Worm (Caenorhabditis elegans) whole organism, young adult: ENCODE data around the gene sid-2.

Experiments used
- B0035.1 ChIP-seq: sonication (generic microtip); optimal IDR thresholded peaks from 2 replicates; lab custom pipeline; 2016; ENCODE audit warnings: missing genetic modification characterization, mild to moderate bottlenecking, missing compliant biosample characterization, missing genotype, missing genetic modification reagents
- B0336.3 ChIP-seq: fragments of 200-800 bp; sonication (Bioruptor generic); IDR thresholded peaks from 2 replicates; pipeline ENCODE4 v1.3.6; 2022; ENCODE audit warnings: missing genetic modification characterization, missing compliant biosample characterization
- C17E4.6 ChIP-seq: fragments of 200-800 bp; sonication (Bioruptor generic); IDR thresholded peaks from 2 replicates; pipeline ENCODE4 v1.3.6; 2022; ENCODE audit warnings: missing genetic modification reagents, missing genetic modification characterization, missing compliant biosample characterization
- D2030.7 ChIP-seq: fragments of 200-800 bp; sonication (Bioruptor generic); IDR thresholded peaks from 2 replicates; pipeline ENCODE4 v1.3.6; 2022; ENCODE audit warnings: missing genetic modification reagents, missing genetic modification characterization, missing compliant biosample characterization
- F10E7.11 ChIP-seq: sonication (generic microtip); optimal IDR thresholded peaks from 2 replicates; lab custom pipeline; 2017; ENCODE audit warnings: mild to moderate bottlenecking, missing genetic modification characterization, moderate library complexity, missing compliant biosample characterization
- F22D6.2 ChIP-seq: sonication (generic microtip); optimal IDR thresholded peaks from 2 replicates; lab custom pipeline; 2016; ENCODE audit warnings: mild to moderate bottlenecking, missing genetic modification characterization, missing compliant biosample characterization
- F23B12.7 ChIP-seq: sonication (generic microtip); optimal IDR thresholded peaks from 2 replicates; lab custom pipeline; 2017; ENCODE audit warnings: missing genetic modification characterization, mild to moderate bottlenecking, missing compliant biosample characterization, antibody characterized with exemption, moderate library complexity; ENCODE audit not compliant: insufficient read depth
- F49E8.2 ChIP-seq: sonication (generic microtip); optimal IDR thresholded peaks from 3 replicates; lab custom pipeline; 2017; ENCODE audit warnings: missing genetic modification characterization, mild to moderate bottlenecking, missing compliant biosample characterization, antibody characterized with exemption, moderate library complexity; ENCODE audit not compliant: insufficient read depth
- F52B5.7 ChIP-seq: sonication (generic microtip); optimal IDR thresholded peaks from 2 replicates; lab custom pipeline; 2016; ENCODE audit warnings: mild to moderate bottlenecking, missing genetic modification characterization, missing compliant biosample characterization
- F55B11.4 ChIP-seq: sonication (generic microtip); optimal IDR thresholded peaks from 2 replicates; lab custom pipeline; 2016; ENCODE audit warnings: missing compliant biosample characterization, missing genetic modification characterization, borderline replicate concordance; ENCODE audit not compliant: insufficient read depth
- F57A8.1 ChIP-seq: fragments of 200-800 bp; sonication (Bioruptor generic); optimal IDR thresholded peaks from 2 replicates; lab custom pipeline; 2018; ENCODE audit warnings: mild to moderate bottlenecking, missing genetic modification characterization, moderate library complexity, missing compliant biosample characterization
- T26A5.8 ChIP-seq: sonication (generic microtip); optimal IDR thresholded peaks from 2 replicates; lab custom pipeline; 2016; ENCODE audit warnings: missing genetic modification characterization, missing compliant biosample characterization
- Y95B8A.8 ChIP-seq: fragments of 200-800 bp; sonication (Bioruptor generic); IDR thresholded peaks from 2 replicates; pipeline ENCODE4 v1.3.6; 2022; ENCODE audit warnings: missing genetic modification reagents, missing genetic modification characterization, missing compliant biosample characterization
- ZK185.1 ChIP-seq: sonication (generic microtip); optimal IDR thresholded peaks from 2 replicates; lab custom pipeline; 2016; ENCODE audit warnings: mild to moderate bottlenecking, missing genetic modification characterization, missing compliant biosample characterization; ENCODE audit not compliant: poor library complexity, severe bottlenecking
- atf-7 ChIP-seq: sonication (generic microtip); optimal IDR thresholded peaks from 2 replicates; lab custom pipeline; 2017; ENCODE audit warnings: mild to moderate bottlenecking, missing genetic modification characterization, missing compliant biosample characterization
- athp-1 ChIP-seq: sonication (generic microtip); optimal IDR thresholded peaks from 2 replicates; lab custom pipeline; 2017; ENCODE audit warnings: mild to moderate bottlenecking, missing genetic modification characterization, missing compliant biosample characterization
- attf-6 ChIP-seq: fragments of 200-800 bp; sonication (Bioruptor generic); IDR thresholded peaks from 2 replicates; pipeline ENCODE4 v1.3.6; 2022; ENCODE audit warnings: missing genetic modification reagents, missing genetic modification characterization, missing compliant biosample characterization
- bed-2 ChIP-seq: fragments of 200-800 bp; sonication (Bioruptor generic); IDR thresholded peaks from 2 replicates; pipeline ENCODE4 v1.3.6; 2022; ENCODE audit warnings: missing genetic modification reagents, missing genetic modification characterization, missing compliant biosample characterization
- cebp-1 ChIP-seq, 2 experiments: fragments of 200-800 bp in 1 of 2; sonication (Bioruptor generic) in 1 of 2; sonication (generic microtip) in 1 of 2; IDR thresholded peaks in 1 of 2; optimal IDR thresholded peaks in 1 of 2; 2 replicates each; pipeline versions ENCODE4 v1.3.6 to Lab custom; 2017 to 2022; ENCODE audit warnings: missing compliant biosample characterization in 2 of 2, missing genetic modification characterization in 2 of 2, mild to moderate bottlenecking in 1 of 2, missing genetic modification reagents in 1 of 2, moderate library complexity in 1 of 2
- ceh-27 ChIP-seq: fragments of 200-800 bp; sonication (Bioruptor generic); optimal IDR thresholded peaks from 2 replicates; lab custom pipeline; 2018; ENCODE audit warnings: mild to moderate bottlenecking, missing genetic modification characterization, moderate library complexity, missing compliant biosample characterization
- ceh-40 ChIP-seq: fragments of 200-800 bp; sonication (Bioruptor generic); IDR thresholded peaks from 2 replicates; pipeline ENCODE4 v1.3.6; 2022; ENCODE audit warnings: missing genetic modification characterization, missing compliant biosample characterization
- ceh-79 ChIP-seq: sonication (generic microtip); optimal IDR thresholded peaks from 2 replicates; lab custom pipeline; 2017; ENCODE audit warnings: mild to moderate bottlenecking, missing genetic modification characterization, missing compliant biosample characterization
- chd-7 ChIP-seq: sonication (generic microtip); optimal IDR thresholded peaks from 2 replicates; lab custom pipeline; 2016; ENCODE audit warnings: mild to moderate bottlenecking, missing genetic modification characterization, moderate library complexity, missing compliant biosample characterization
- die-1 ChIP-seq: sonication (generic microtip); optimal IDR thresholded peaks from 2 replicates; lab custom pipeline; 2016; ENCODE audit warnings: missing genotype, mild to moderate bottlenecking, missing genetic modification characterization, missing compliant biosample characterization
- egl-18 ChIP-seq: fragments of 200-800 bp; sonication (Bioruptor generic); IDR thresholded peaks from 2 replicates; pipeline ENCODE4 v1.3.6; 2022; ENCODE audit warnings: missing genetic modification reagents, missing genetic modification characterization, missing compliant biosample characterization
- hmg-1.2 ChIP-seq: fragments of 200-800 bp; sonication (Bioruptor generic); IDR thresholded peaks from 2 replicates; pipeline ENCODE4 v1.3.6; 2022; ENCODE audit warnings: missing genetic modification reagents, missing genetic modification characterization, missing compliant biosample characterization
- hmg-20 ChIP-seq: fragments of 200-800 bp; sonication (Bioruptor generic); IDR thresholded peaks from 2 replicates; pipeline ENCODE4 v1.3.6; 2022; ENCODE audit warnings: missing genetic modification reagents, missing genetic modification characterization, missing compliant biosample characterization
- hsf-1 ChIP-seq: fragments of 200-800 bp; sonication (Bioruptor generic); IDR thresholded peaks from 2 replicates; pipeline ENCODE4 v1.3.6; 2022; ENCODE audit warnings: missing genetic modification reagents, missing genetic modification characterization, missing compliant biosample characterization
- lag-1 ChIP-seq: fragments of 200-800 bp; sonication (Bioruptor generic); IDR thresholded peaks from 2 replicates; pipeline ENCODE4 v1.3.6; 2022; ENCODE audit warnings: missing genetic modification reagents, missing genetic modification characterization, missing compliant biosample characterization
- let-607 ChIP-seq, 2 experiments: fragments of 200-800 bp in 1 of 2; sonication (Bioruptor generic) in 1 of 2; sonication (generic microtip) in 1 of 2; optimal IDR thresholded peaks; 2 replicates each; lab custom pipeline; 2016 to 2018; ENCODE audit warnings: mild to moderate bottlenecking in 2 of 2, missing compliant biosample characterization in 2 of 2, missing genetic modification characterization in 2 of 2, moderate library complexity in 2 of 2, missing genotype in 1 of 2
- lsy-27 ChIP-seq: sonication (generic microtip); optimal IDR thresholded peaks from 2 replicates; lab custom pipeline; 2017; ENCODE audit warnings: missing genetic modification characterization, mild to moderate bottlenecking, missing compliant biosample characterization, antibody characterized with exemption, missing genotype, borderline replicate concordance; ENCODE audit not compliant: insufficient read depth
- mcd-1 ChIP-seq: fragments of 200-800 bp; sonication (Bioruptor generic); IDR thresholded peaks from 2 replicates; pipeline ENCODE4 v1.3.6; 2022; ENCODE audit warnings: missing genetic modification reagents, missing genetic modification characterization, missing compliant biosample characterization
- mxl-1 ChIP-seq: sonication (generic microtip); optimal IDR thresholded peaks from 2 replicates; lab custom pipeline; 2016; ENCODE audit warnings: missing genetic modification characterization, missing compliant biosample characterization
- nfya-1 ChIP-seq: sonication (generic microtip); optimal IDR thresholded peaks from 2 replicates; lab custom pipeline; 2017; ENCODE audit warnings: antibody characterized with exemption, missing compliant biosample characterization, missing genetic modification characterization, borderline replicate concordance; ENCODE audit not compliant: insufficient read depth
- nfyb-1 ChIP-seq: fragments of 200-800 bp; sonication (Bioruptor generic); IDR thresholded peaks from 2 replicates; pipeline ENCODE4 v1.3.6; 2022; ENCODE audit warnings: missing genetic modification reagents, missing genetic modification characterization, missing compliant biosample characterization
- nhr-179 ChIP-seq: sonication (generic microtip); optimal IDR thresholded peaks from 2 replicates; lab custom pipeline; 2016; ENCODE audit warnings: mild to moderate bottlenecking, missing genetic modification characterization, missing compliant biosample characterization
- nhr-80 ChIP-seq: sonication (generic microtip); optimal IDR thresholded peaks from 2 replicates; lab custom pipeline; 2016; ENCODE audit warnings: missing genetic modification characterization, missing compliant biosample characterization
- pbrm-1 ChIP-seq: fragments of 200-800 bp; sonication (Bioruptor generic); IDR thresholded peaks from 2 replicates; pipeline ENCODE4 v1.3.6; 2022; ENCODE audit warnings: missing genetic modification reagents, missing genetic modification characterization, missing compliant biosample characterization
- rec-8 ChIP-seq, 2 experiments: sonication (generic microtip); optimal IDR thresholded peaks; 2 replicates each; lab custom pipeline; 2016; ENCODE audit warnings: mild to moderate bottlenecking in 2 of 2, missing genetic modification characterization in 2 of 2, missing genetic modification reagents in 2 of 2, missing genotype in 2 of 2, missing biosample characterization in 1 of 2, missing compliant biosample characterization in 1 of 2, moderate library complexity in 1 of 2
- repo-1 ChIP-seq: sonication (generic microtip); optimal IDR thresholded peaks from 2 replicates; lab custom pipeline; 2017; ENCODE audit warnings: mild to moderate bottlenecking, missing genetic modification characterization, missing compliant biosample characterization
- unc-130 ChIP-seq: sonication (generic microtip); optimal IDR thresholded peaks from 2 replicates; lab custom pipeline; 2016; ENCODE audit warnings: missing genetic modification reagents, missing genetic modification characterization, missing compliant biosample characterization
- zfh-2 ChIP-seq: fragments of 200-800 bp; sonication (Bioruptor generic); conservative IDR thresholded peaks from 2 replicates; pipeline ENCODE4 v1.3.6; 2022; ENCODE audit warnings: missing genetic modification reagents, missing genetic modification characterization, missing compliant biosample characterization
- ztf-18 ChIP-seq: sonication (generic microtip); optimal IDR thresholded peaks from 2 replicates; lab custom pipeline; 2016; ENCODE audit warnings: missing genotype, mild to moderate bottlenecking, missing genetic modification characterization, missing compliant biosample characterization
- ztf-22 ChIP-seq: fragments of 200-800 bp; sonication (Bioruptor generic); optimal IDR thresholded peaks from 2 replicates; lab custom pipeline; 2018; ENCODE audit warnings: mild to moderate bottlenecking, missing genetic modification characterization, moderate library complexity, missing compliant biosample characterization

Gene sid-2

ce11 chrIII:13687211-13687610 lies 8.0 kb downstream of the sid-2 start, which contains the start of gene cul-2:
cul-2 (plus strand) TSS chrIII:13687269.
- TF ChIP-seq die-1 (no peak), nhr-80 (tag; lab: Kevin White, UChicago) (no peak), F49E8.2 (tag; lab: Kevin White, UChicago) (no peak), F55B11.4 (tag; lab: Kevin White, UChicago) (no peak), F10E7.11 (tag; lab: Kevin White, UChicago) (no peak), egl-18 (no peak), let-607 (tag; optimal IDR thresholded peaks at IDR 0.05; lab: Kevin White, UChicago) (no peak), ztf-18 (tag; lab: Kevin White, UChicago) (no peak), ceh-79 (tag; lab: Kevin White, UChicago) (no peak)

- TF ChIP-seq zfh-2 (GFP tag; lab: Robert Waterston, UW) (no peak), atf-7 (tag; lab: Kevin White, UChicago) (no peak), bed-2 (GFP tag; lab: Robert Waterston, UW) (no peak), nfya-1 (tag; lab: Kevin White, UChicago) (no peak), die-1 (peak; percentile 10), unc-130 (GFP tag; lab: Kevin White, UChicago) (no peak), B0336.3 (GFP tag; lab: Robert Waterston, UW) (peak; percentile 56), T26A5.8 (tag; lab: Kevin White, UChicago) (no peak), F52B5.7 (tag; lab: Kevin White, UChicago) (peak; percentile 42), lsy-27 (tag; lab: Kevin White, UChicago) (no peak), pbrm-1 (GFP tag; lab: Robert Waterston, UW) (0 out of 2 replicates have a peak, but pooled peaks have one; percentile 28), nhr-179 (tag; lab: Kevin White, UChicago) (no peak), hsf-1 (GFP tag; lab: Robert Waterston, UW) (no peak), athp-1 (tag; lab: Kevin White, UChicago) (peak; percentile 36), B0035.1 (tag; lab: Kevin White, UChicago) (peak; percentile 22), ztf-22 (no peak), attf-6 (GFP tag; lab: Robert Waterston, UW) (peak; percentile 61; the same call in 1 of the 2 replicates), cebp-1 (GFP tag; IDR thresholded peaks at IDR 0.05; lab: Robert Waterston, UW) (no peak), cebp-1 (tag; optimal IDR thresholded peaks at IDR 0.05; lab: Kevin White, UChicago) (no peak), C17E4.6 (GFP tag; lab: Robert Waterston, UW) (no peak), D2030.7 (GFP tag; lab: Robert Waterston, UW) (peak; percentile 25; the same call in 1 of the 2 replicates), mxl-1 (tag; lab: Kevin White, UChicago) (no peak), hmg-1.2 (GFP tag; lab: Robert Waterston, UW) (no peak), ZK185.1 (tag; lab: Kevin White, UChicago) (no peak), nfyb-1 (GFP tag; lab: Robert Waterston, UW) (0 out of 2 replicates have a peak, but pooled peaks have one; percentile 7), ceh-79 (tag; lab: Kevin White, UChicago) (no peak)
Measured at ce11 chrIII:13692555-13692954, 13.3 kb downstream of the sid-2 start, which contains the start of gene cyn-2. cyn-2 (plus strand) TSS chrIII:13692668.

- no peak for TF ChIP-seq F57A8.1 (GFP tag; lab: Kevin White, UChicago)
- TF ChIP-seq F23B12.7 (tag; lab: Kevin White, UChicago): no peak
- TF ChIP-seq repo-1 (tag; lab: Kevin White, UChicago): no peak
- TF ChIP-seq chd-7 (tag; lab: Kevin White, UChicago): no peak
- TF ChIP-seq ceh-27 (GFP tag; lab: Kevin White, UChicago): no peak
- TF ChIP-seq mcd-1 (GFP tag; lab: Robert Waterston, UW): no peak
- no peak for TF ChIP-seq rec-8 (tag; optimal IDR thresholded peaks at IDR 0.05; lab: Kevin White, UChicago)
- no peak for TF ChIP-seq Y95B8A.8 (GFP tag; lab: Robert Waterston, UW)
- no peak for TF ChIP-seq F22D6.2 (tag; lab: Kevin White, UChicago)
- no peak for TF ChIP-seq lsy-27 (tag; lab: Kevin White, UChicago)
- no peak for TF ChIP-seq ceh-40 (GFP tag; lab: Robert Waterston, UW)
- TF ChIP-seq hmg-20 (GFP tag; lab: Robert Waterston, UW): no peak
- TF ChIP-seq lag-1 (GFP tag; lab: Robert Waterston, UW): no peak
- no peak for TF ChIP-seq athp-1 (tag; lab: Kevin White, UChicago)
Measured at ce11 chrIII:13693187-13693586, 13.9 kb downstream of the sid-2 start.
